Worm (Caenorhabditis elegans) whole organism, L2 larva: ENCODE data around the gene pals-29.
A peak's percentile ranks its signal among the peaks of the same experiment; 100 is the strongest.

Experiments used
- F13H6.1 ChIP-seq: sonication (generic microtip); optimal IDR thresholded peaks from 2 replicates; lab custom pipeline; 2016; ENCODE audit warnings: missing genetic modification characterization, missing compliant biosample characterization
- ZK546.5 ChIP-seq: sonication (generic microtip); optimal IDR thresholded peaks from 2 replicates; lab custom pipeline; 2017; ENCODE audit warnings: missing biosample characterization, missing genetic modification characterization
- ama-1 ChIP-seq: fragments of 150-350 bp; optimal IDR thresholded peaks from 2 replicates; lab custom pipeline; 2018; ENCODE audit warnings: inconsistent platforms
- blmp-1 ChIP-seq: sonication (generic microtip); optimal IDR thresholded peaks from 2 replicates; lab custom pipeline; 2017; ENCODE audit warnings: missing genetic modification characterization, mild to moderate bottlenecking, missing compliant biosample characterization, antibody characterized with exemption, moderate library complexity; ENCODE audit not compliant: insufficient read depth
- ceh-82 ChIP-seq: fragments of 150-350 bp; optimal IDR thresholded peaks from 2 replicates; lab custom pipeline; 2014; ENCODE audit warnings: missing biosample characterization, missing genetic modification characterization
- crh-2 ChIP-seq: sonication (generic microtip); optimal IDR thresholded peaks from 2 replicates; lab custom pipeline; 2017; ENCODE audit warnings: missing biosample characterization, missing genetic modification characterization
- dmd-4 ChIP-seq: sonication (generic microtip); optimal IDR thresholded peaks from 2 replicates; lab custom pipeline; 2017; ENCODE audit warnings: missing biosample characterization, missing genetic modification characterization
- elt-1 ChIP-seq: fragments of 150-350 bp; optimal IDR thresholded peaks from 2 replicates; lab custom pipeline; 2014; ENCODE audit warnings: missing biosample characterization, missing genetic modification characterization
- elt-3 ChIP-seq: sonication (generic microtip); optimal IDR thresholded peaks from 2 replicates; lab custom pipeline; 2017; ENCODE audit warnings: missing biosample characterization, missing genetic modification characterization
- fos-1 ChIP-seq: fragments of 150-350 bp; optimal IDR thresholded peaks from 2 replicates; lab custom pipeline; 2014; ENCODE audit warnings: missing biosample characterization, missing genetic modification characterization
- gmeb-1 ChIP-seq: fragments of 150-350 bp; optimal IDR thresholded peaks from 2 replicates; lab custom pipeline; 2014; ENCODE audit warnings: missing biosample characterization, missing genetic modification characterization
- lin-11 ChIP-seq: fragments of 150-350 bp; sonication (generic microtip); optimal IDR thresholded peaks from 2 replicates; lab custom pipeline; 2014; ENCODE audit warnings: missing biosample characterization, missing genetic modification characterization, inconsistent platforms, mixed read lengths
- lin-13 ChIP-seq: fragments of 150-350 bp; optimal IDR thresholded peaks from 2 replicates; lab custom pipeline; 2014; ENCODE audit warnings: missing biosample characterization, missing genetic modification reagents, missing genetic modification characterization
- lin-39 ChIP-seq: fragments of 150-350 bp; optimal IDR thresholded peaks from 2 replicates; lab custom pipeline; 2014; ENCODE audit warnings: missing biosample characterization, missing genetic modification reagents, missing genetic modification characterization
- lsy-2 ChIP-seq, 2 experiments: fragments of 150-350 bp in 1 of 2; sonication (generic microtip) in 1 of 2; optimal IDR thresholded peaks; 2 replicates each; lab custom pipeline; 2014 to 2017; ENCODE audit warnings: missing biosample characterization in 2 of 2, missing genetic modification characterization in 2 of 2
- mab-5 ChIP-seq: fragments of 150-350 bp; optimal IDR thresholded peaks from 2 replicates; lab custom pipeline; 2014; ENCODE audit warnings: missing biosample characterization, missing genetic modification characterization
- mbf-1 ChIP-seq: sonication (generic microtip); optimal IDR thresholded peaks from 2 replicates; lab custom pipeline; 2017; ENCODE audit warnings: missing biosample characterization, missing genetic modification characterization
- mdl-1 ChIP-seq, 2 experiments: fragments of 150-350 bp in 1 of 2; sonication (generic microtip) in 1 of 2; optimal IDR thresholded peaks; 2 replicates each; lab custom pipeline; 2017; ENCODE audit warnings: missing biosample characterization in 2 of 2, missing genetic modification characterization in 2 of 2
- nhr-12 ChIP-seq: fragments of 150-350 bp; optimal IDR thresholded peaks from 2 replicates; lab custom pipeline; 2014; ENCODE audit warnings: missing biosample characterization, missing genetic modification characterization
- nhr-129 ChIP-seq: fragments of 150-350 bp; optimal IDR thresholded peaks from 2 replicates; lab custom pipeline; 2014; ENCODE audit warnings: missing biosample characterization, missing genetic modification characterization
- nhr-237 ChIP-seq: fragments of 150-350 bp; optimal IDR thresholded peaks from 2 replicates; lab custom pipeline; 2014; ENCODE audit warnings: missing biosample characterization, missing genetic modification characterization
- nhr-25 ChIP-seq: fragments of 150-350 bp; sonication (generic microtip); optimal IDR thresholded peaks from 3 replicates; lab custom pipeline; 2014; ENCODE audit warnings: missing biosample characterization, missing genetic modification characterization
- nhr-77 ChIP-seq: fragments of 150-350 bp; optimal IDR thresholded peaks from 2 replicates; lab custom pipeline; 2014; ENCODE audit warnings: missing biosample characterization, missing genetic modification characterization
- sem-4 ChIP-seq: fragments of 150-350 bp; optimal IDR thresholded peaks from 2 replicates; lab custom pipeline; 2014; ENCODE audit warnings: missing biosample characterization, missing genetic modification reagents, missing genetic modification characterization
- skn-1 ChIP-seq: sonication (generic microtip); optimal IDR thresholded peaks from 2 replicates; lab custom pipeline; 2017; ENCODE audit warnings: missing biosample characterization, missing genetic modification characterization
- sma-3 ChIP-seq: sonication (generic microtip); optimal IDR thresholded peaks from 2 replicates; lab custom pipeline; 2016; ENCODE audit warnings: missing genetic modification reagents, missing genetic modification characterization, missing compliant biosample characterization
- sma-9 ChIP-seq, 2 experiments: fragments of 150-350 bp in 1 of 2; sonication (generic microtip) in 1 of 2; optimal IDR thresholded peaks; 2 replicates each; lab custom pipeline; 2014 to 2016; ENCODE audit warnings: missing genetic modification characterization in 2 of 2, mild to moderate bottlenecking in 1 of 2, missing biosample characterization in 1 of 2, missing compliant biosample characterization in 1 of 2, missing genetic modification reagents in 1 of 2, moderate library complexity in 1 of 2
- snpc-4 ChIP-seq: fragments of 150-350 bp; optimal IDR thresholded peaks from 2 replicates; lab custom pipeline; 2014; ENCODE audit warnings: missing biosample characterization, missing genetic modification characterization
- unc-39 ChIP-seq: fragments of 150-350 bp; optimal IDR thresholded peaks from 2 replicates; lab custom pipeline; 2014; ENCODE audit warnings: missing biosample characterization, missing genetic modification characterization
- unc-62 ChIP-seq: fragments of 150-350 bp; optimal IDR thresholded peaks from 2 replicates; lab custom pipeline; 2014; ENCODE audit warnings: missing biosample characterization, missing genetic modification reagents, missing genetic modification characterization
- ztf-1 ChIP-seq: fragments of 200-800 bp; sonication (Bioruptor generic); conservative IDR thresholded peaks from 2 replicates; pipeline ENCODE4 v1.3.6; 2022; ENCODE audit warnings: missing genetic modification characterization, missing compliant biosample characterization
- ztf-11 ChIP-seq: sonication (generic microtip); optimal IDR thresholded peaks from 2 replicates; lab custom pipeline; 2017; ENCODE audit warnings: missing biosample characterization, missing genetic modification characterization
- ztf-4 ChIP-seq: fragments of 150-350 bp; optimal IDR thresholded peaks from 2 replicates; lab custom pipeline; 2014; ENCODE audit warnings: missing biosample characterization, missing genetic modification characterization

pals-29 gene

DNA sequence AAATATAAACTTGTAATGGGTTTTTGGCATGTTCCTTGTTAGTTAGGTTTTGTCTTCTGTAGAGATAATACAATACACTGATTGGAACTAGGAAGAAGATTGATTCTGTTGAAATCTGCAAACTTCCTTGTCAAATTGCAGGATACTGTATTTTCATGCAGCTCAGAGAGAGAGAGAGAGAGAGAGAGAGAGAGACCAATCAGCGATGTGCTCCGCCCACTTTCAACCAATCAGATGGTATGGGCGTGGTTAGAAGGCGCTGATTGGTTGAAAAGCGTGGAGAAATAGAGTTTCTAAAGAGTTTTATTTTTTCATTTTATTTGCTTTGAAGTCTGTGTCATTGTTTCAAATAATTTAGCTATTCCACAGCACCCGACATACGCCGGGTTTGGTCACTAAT is 4.9 kb upstream of the pals-29 start:
- TF ChIP-seq snpc-4, result no peak
- TF ChIP-seq lin-39 (tag; lab: Kevin White, UChicago), result no peak
- TF ChIP-seq nhr-12 (tag; lab: Kevin White, UChicago), result no peak
- TF ChIP-seq mab-5 (tag; lab: Kevin White, UChicago), result no peak

DNA sequence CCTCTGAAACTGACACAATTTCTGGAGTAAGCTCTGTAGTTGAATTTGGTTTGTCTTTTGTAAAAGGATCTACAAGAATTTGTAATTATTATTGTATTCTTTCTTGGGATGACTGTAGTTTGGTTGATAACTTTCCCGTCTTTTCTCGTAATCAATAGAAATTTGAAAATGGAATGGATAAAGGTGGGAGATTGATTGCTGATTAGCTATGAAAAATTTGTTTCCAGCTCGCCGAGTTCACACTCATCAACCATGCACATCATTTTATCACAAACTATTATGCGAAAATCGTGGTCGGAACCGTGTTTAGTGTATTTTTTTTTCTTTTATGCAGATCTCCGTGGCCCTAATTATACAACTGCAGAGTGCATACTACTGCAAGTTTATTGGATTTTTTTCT is 5.5 kb downstream of the pals-29 start, which contains the start of gene T27E7.5:
Gene T27E7.5, plus strand, starts transcription at position 253 of the 400 bp plus-strand sequence.
- no peak for TF ChIP-seq blmp-1 (tag; lab: Kevin White, UChicago)
- no peak for TF ChIP-seq nhr-77 (tag; lab: Kevin White, UChicago)
- TF ChIP-seq fos-1 (tag; lab: Kevin White, UChicago), result no peak
- TF ChIP-seq ama-1 (lab: Kevin White, UChicago), result no peak
- TF ChIP-seq nhr-129 (tag; lab: Kevin White, UChicago), result no peak

DNA sequence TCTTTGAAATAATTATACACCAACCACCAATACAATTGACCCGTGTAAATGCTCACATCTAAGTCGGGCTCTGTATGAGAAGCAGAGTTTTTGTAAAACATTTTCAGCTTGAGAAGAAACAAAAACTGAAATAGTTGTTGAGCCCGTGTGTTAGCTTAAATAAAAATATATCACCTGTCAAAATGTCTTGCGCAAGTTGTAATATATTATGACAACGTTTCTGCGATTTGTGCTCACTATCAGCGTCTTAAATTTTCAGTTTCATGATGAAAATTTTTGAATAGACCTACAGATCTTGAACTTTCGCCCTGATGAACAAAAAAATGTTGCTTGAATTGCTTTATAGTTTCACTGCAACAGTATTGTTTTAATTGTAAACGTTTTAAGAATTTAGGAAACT is 7.5 kb downstream of the pals-29 start, which contains the start of gene T27E7.4:
Gene T27E7.4, minus strand, starts transcription at position 101 of the 400 bp plus-strand sequence.
- TF ChIP-seq sem-4 (tag; lab: Kevin White, UChicago), result no peak
- no peak for TF ChIP-seq nhr-129 (tag; lab: Kevin White, UChicago)
- no peak for TF ChIP-seq elt-3 (tag; lab: Kevin White, UChicago)
- no peak for TF ChIP-seq ztf-1 (GFP tag; lab: Robert Waterston, UW)
- no peak for TF ChIP-seq gmeb-1 (tag; lab: Kevin White, UChicago)
- no peak for TF ChIP-seq mdl-1 (tag; optimal IDR thresholded peaks at IDR 0.05; lab: Kevin White, UChicago)
- no peak for TF ChIP-seq nhr-77 (tag; lab: Kevin White, UChicago)
- no peak for TF ChIP-seq lsy-2 (tag; optimal IDR thresholded peaks at IDR 0.05; lab: Kevin White, UChicago)
- TF ChIP-seq ztf-11 (tag; lab: Kevin White, UChicago), result no peak
- no peak for TF ChIP-seq lin-13 (GFP tag; lab: Kevin White, UChicago)
- no peak for TF ChIP-seq nhr-25 (tag; lab: Kevin White, UChicago)
- TF ChIP-seq nhr-237 (tag; lab: Kevin White, UChicago), result no peak
- no peak for TF ChIP-seq sma-3
- TF ChIP-seq mbf-1 (tag; lab: Kevin White, UChicago), result no peak
- no peak for TF ChIP-seq unc-62 (GFP tag; lab: Kevin White, UChicago)
- TF ChIP-seq elt-1 (tag; lab: Kevin White, UChicago), result no peak
- TF ChIP-seq sma-9 (GFP tag; optimal IDR thresholded peaks at IDR 0.05; lab: Kevin White, UChicago), result no peak
- no peak for TF ChIP-seq sma-9 (tag; optimal IDR thresholded peaks at IDR 0.05; lab: Kevin White, UChicago)
- no peak for TF ChIP-seq unc-39
- no peak for TF ChIP-seq blmp-1 (tag; lab: Kevin White, UChicago)

DNA sequence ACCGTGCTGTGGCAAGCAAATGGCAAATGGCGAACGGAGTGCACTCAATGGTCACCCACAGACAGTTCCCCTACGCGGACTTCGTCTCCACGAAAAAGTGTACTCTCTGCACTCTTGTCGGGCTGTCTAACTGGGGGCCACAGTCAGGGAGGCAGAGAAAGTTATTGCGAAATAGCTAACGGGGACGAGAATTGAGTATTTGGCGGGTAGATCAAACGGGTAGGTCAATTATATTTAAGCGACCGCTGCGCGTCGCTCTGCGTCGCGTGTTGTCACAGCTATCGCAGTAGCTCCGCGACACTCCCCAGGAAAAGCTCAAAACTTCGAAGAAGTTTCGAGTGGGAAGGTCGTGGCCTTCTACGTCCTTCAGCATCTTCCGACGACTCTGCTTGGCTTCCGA is 10.1 kb downstream of the pals-29 start:
- TF ChIP-seq nhr-129 (tag; lab: Kevin White, UChicago) (peak; percentile 13), F13H6.1 (tag; lab: Kevin White, UChicago) (no peak)

DNA sequence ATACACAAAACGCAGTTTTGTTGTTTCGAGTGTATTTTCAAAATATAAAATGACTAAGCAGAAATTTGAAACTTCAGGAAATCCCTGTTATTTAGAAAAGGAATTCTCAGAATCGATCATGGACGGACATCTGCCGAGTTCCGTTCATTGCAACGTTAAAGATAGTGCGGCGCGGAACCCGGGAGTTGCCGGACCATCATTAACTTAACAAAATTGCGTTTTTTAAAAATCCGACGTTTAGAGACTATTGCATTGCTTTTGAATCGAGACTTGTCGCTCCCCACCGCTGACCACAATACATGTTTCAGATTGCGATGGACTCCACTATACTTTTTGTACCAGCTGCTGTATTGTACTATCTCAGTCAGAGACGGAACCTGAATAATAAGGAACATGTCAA is 12.4 kb downstream of the pals-29 start:
- TF ChIP-seq gmeb-1 (tag; lab: Kevin White, UChicago) (no peak), dmd-4 (tag; lab: Kevin White, UChicago) (no peak), lsy-2 (tag; optimal IDR thresholded peaks at IDR 0.05; lab: Kevin White, UChicago) (no peak)

DNA sequence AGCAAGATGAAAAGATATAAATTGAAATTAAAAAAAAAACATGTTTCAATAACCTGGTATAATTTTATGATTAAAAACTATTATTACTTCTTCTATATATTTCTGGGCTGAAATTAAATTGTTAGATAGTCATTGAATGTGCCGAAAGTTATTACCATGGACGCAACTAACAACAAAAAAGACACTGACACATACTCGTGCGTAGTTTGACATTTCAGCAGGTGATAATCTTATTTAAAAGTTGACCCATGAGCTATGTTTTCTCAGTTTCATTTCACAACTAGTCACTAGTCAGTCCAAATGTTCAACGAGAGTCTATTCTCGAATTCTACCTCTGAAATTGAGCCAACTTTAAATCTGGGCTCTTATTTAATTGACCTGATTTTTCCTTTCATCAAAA is 13.7 kb downstream of the pals-29 start, which contains the start of gene T27E7.3:
Gene T27E7.3, plus strand, starts transcription at position 301 of the 400 bp plus-strand sequence.
- TF ChIP-seq elt-3 (tag; lab: Kevin White, UChicago) (no peak), nhr-25 (tag; lab: Kevin White, UChicago) (no peak), unc-39 (no peak), ztf-4 (tag; lab: Kevin White, UChicago) (no peak), skn-1 (tag; lab: Kevin White, UChicago) (no peak), F13H6.1 (tag; lab: Kevin White, UChicago) (no peak), crh-2 (tag; lab: Kevin White, UChicago) (no peak), lin-11 (no peak), ZK546.5 (tag; lab: Kevin White, UChicago) (no peak), ceh-82 (tag; lab: Kevin White, UChicago) (no peak), mab-5 (tag; lab: Kevin White, UChicago) (no peak), sma-9 (GFP tag; optimal IDR thresholded peaks at IDR 0.05; lab: Kevin White, UChicago) (no peak), sma-9 (tag; optimal IDR thresholded peaks at IDR 0.05; lab: Kevin White, UChicago) (no peak)
- TF ChIP-seq, all 48 proteins: peak for 0
